Worm (Caenorhabditis elegans): ENCODE data around the gene F14F8.8.
"Not testable (repeated sequence)": the region's sequence is repeated elsewhere in the genome, so short reads cannot be mapped to it uniquely, and the experiment has no call there.

Gene F14F8.8

ce11 chrV:16660816-16661215 is 11.3 kb downstream of the F14F8.8 start, which contains the start of gene Y70C5B.2:
TSS of gene Y70C5B.2 (minus strand) at chrV:16660916.
- not testable (repeated sequence) for TF ChIP-seq hlh-8, eyg-1, elt-2 (tag; optimal IDR thresholded peaks at IDR 0.05)

ce11 chrV:16654242-16654641 is 17.9 kb downstream of the F14F8.8 start, which contains the start of gene W06G6.15:
TSS of gene W06G6.15 (plus strand) at chrV:16654542.
- TF ChIP-seq madf-2, nhr-11, ahr-1 (tag; optimal IDR thresholded peaks at IDR 0.05): not testable (repeated sequence)

ce11 chrV:16649200-16649599 is 22.9 kb downstream of the F14F8.8 start, which contains the start of gene W06G6.11:
TSS of gene W06G6.11 (minus strand) at chrV:16649300.
- TF ChIP-seq lim-6, hlh-6, zip-5 (tag; optimal IDR thresholded peaks at IDR 0.05): not testable (repeated sequence)

- TF ChIP-seq C08G9.2 (tag; optimal IDR thresholded peaks at IDR 0.05) = no peak
- TF ChIP-seq hlh-13 (GFP tag; optimal IDR thresholded peaks at IDR 0.05) = no peak
- no peak for TF ChIP-seq nfya-1 (tag; optimal IDR thresholded peaks at IDR 0.05)
- no peak for TF ChIP-seq C38D4.7 (GFP tag; optimal IDR thresholded peaks at IDR 0.05)
- TF ChIP-seq elt-4 (tag; optimal IDR thresholded peaks at IDR 0.05) = no peak
- TF ChIP-seq sox-4 (tag; optimal IDR thresholded peaks at IDR 0.05) = no peak
- TF ChIP-seq zip-5 (tag; optimal IDR thresholded peaks at IDR 0.05) = no peak
- TF ChIP-seq ceh-48 (tag; optimal IDR thresholded peaks at IDR 0.05) = no peak
- TF ChIP-seq che-1 (tag; optimal IDR thresholded peaks at IDR 0.05) = no peak
- no peak for TF ChIP-seq ref-2 (tag; optimal IDR thresholded peaks at IDR 0.05)
- TF ChIP-seq odd-2 (tag; optimal IDR thresholded peaks at IDR 0.05) = no peak
- no peak for TF ChIP-seq pat-9 (tag; optimal IDR thresholded peaks at IDR 0.05)
- no peak for TF ChIP-seq nhr-11 (tag; optimal IDR thresholded peaks at IDR 0.05)
- TF ChIP-seq ceh-24 (tag; optimal IDR thresholded peaks at IDR 0.05) = no peak
- no peak for TF ChIP-seq fkh-10 (GFP tag; optimal IDR thresholded peaks at IDR 0.05)
Observed at ce11 chrV:16648317-16649018, 23.6 kb downstream of the F14F8.8 start, which contains the start of gene W06G6.20. TSS of gene W06G6.20 (minus strand) at chrV:16648367.

ce11 chrV:16647093-16647492 is 25.0 kb downstream of the F14F8.8 start, which contains the start of gene W06G6.10:
TSS of gene W06G6.10 (minus strand) at chrV:16647193.
- TF ChIP-seq che-1 (tag; optimal IDR thresholded peaks at IDR 0.05) = no peak
- no peak for TF ChIP-seq T23F11.4 (GFP tag; optimal IDR thresholded peaks at IDR 0.05)
- no peak for TF ChIP-seq sox-2 (GFP tag; IDR thresholded peaks at IDR 0.05)
- no peak for TF ChIP-seq ahr-1 (tag; optimal IDR thresholded peaks at IDR 0.05)
- no peak for TF ChIP-seq hlh-30 (tag; optimal IDR thresholded peaks at IDR 0.05; ENCODE audit: insufficient read depth)
- TF ChIP-seq gmeb-2 (tag; optimal IDR thresholded peaks at IDR 0.05) = no peak

ce11 chrV:16646372-16646771 is 25.7 kb downstream of the F14F8.8 start, which contains the start of gene W06G6.9:
TSS of gene W06G6.9 (minus strand) at chrV:16646472.
- TF ChIP-seq dve-1 (tag; optimal IDR thresholded peaks at IDR 0.05) = no peak
- no peak for TF ChIP-seq F13H6.1 (tag; optimal IDR thresholded peaks at IDR 0.05)
- no peak for TF ChIP-seq elt-4 (tag; optimal IDR thresholded peaks at IDR 0.05)
- no peak for TF ChIP-seq pag-3 (tag; optimal IDR thresholded peaks at IDR 0.05; ENCODE audit: borderline replicate concordance)
- TF ChIP-seq ceh-24 (tag; optimal IDR thresholded peaks at IDR 0.05) = no peak
- TF ChIP-seq gmeb-2 (tag; optimal IDR thresholded peaks at IDR 0.05) = no peak
